Worm (Caenorhabditis elegans) whole organism, mixed stage, embryonic: ENCODE data around the gene R10E4.11.

Experiments used
- ces-1 ChIP-seq: fragments of 150-350 bp; optimal IDR thresholded peaks from 2 replicates; lab custom pipeline; 2014; ENCODE audit warnings: missing biosample characterization, missing genetic modification reagents, missing genetic modification characterization
- nhr-28 ChIP-seq: fragments of 150-350 bp; optimal IDR thresholded peaks from 2 replicates; lab custom pipeline; 2014; ENCODE audit warnings: missing biosample characterization, missing genetic modification characterization
- pha-4 ChIP-seq: fragments of 150-350 bp; optimal IDR thresholded peaks from 2 replicates; lab custom pipeline; 2018; ENCODE audit warnings: missing biosample characterization, missing genetic modification reagents, missing genetic modification characterization

DNA sequence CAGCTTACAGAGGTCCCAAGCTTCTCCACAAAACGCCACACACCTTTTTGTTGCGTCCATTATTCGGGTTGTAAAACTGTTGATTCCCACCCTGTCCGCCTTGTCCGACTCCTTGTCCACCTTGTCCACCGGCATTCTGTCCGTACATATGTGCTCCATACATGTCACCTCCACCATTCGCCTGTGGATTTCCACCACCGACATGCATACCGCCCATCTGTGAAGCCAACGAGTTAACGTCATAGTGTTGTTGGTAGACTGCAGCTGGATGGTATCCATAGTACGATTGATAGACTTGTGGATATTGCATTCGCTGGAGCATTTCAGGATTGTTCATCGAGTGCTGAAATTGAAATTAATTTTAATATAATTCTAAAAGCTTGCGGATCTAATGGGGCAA lies 23.1 kb downstream of the R10E4.11 start:
- TF ChIP-seq nhr-28 (tag; lab: Kevin White, UChicago) (no peak), ces-1 (GFP tag; lab: Kevin White, UChicago) (no peak), pha-4 (no peak)
